Worm (Caenorhabditis elegans) whole organism, midembryonic: ENCODE measurements around the gene nep-26.

Experiments
- T22C8.4 ChIP-seq: fragments of 200-800 bp; sonication (Bioruptor generic); IDR thresholded peaks from 2 replicates; pipeline ENCODE4 v1.3.6; 2022; ENCODE audit warnings: missing genetic modification characterization, missing compliant biosample characterization
- cog-1 ChIP-seq: sonication (generic microtip); optimal IDR thresholded peaks from 2 replicates; lab custom pipeline; 2016; ENCODE audit warnings: missing genetic modification characterization, missing compliant biosample characterization
- flt-1 ChIP-seq: fragments of 200-800 bp; sonication (Bioruptor generic); IDR thresholded peaks from 2 replicates; pipeline ENCODE4 v1.3.6; 2022; ENCODE audit warnings: missing genetic modification characterization, missing compliant biosample characterization
- klf-2 ChIP-seq: fragments of 200-800 bp; sonication (Bioruptor generic); conservative IDR thresholded peaks from 2 replicates; pipeline ENCODE4 v1.3.6; 2022; ENCODE audit warnings: missing genetic modification reagents, missing genetic modification characterization, missing compliant biosample characterization
- med-1 ChIP-seq: sonication (generic microtip); optimal IDR thresholded peaks from 2 replicates; lab custom pipeline; 2017; ENCODE audit warnings: missing genetic modification characterization, mild to moderate bottlenecking, missing compliant biosample characterization, antibody characterized with exemption, missing genetic modification reagents; ENCODE audit not compliant: insufficient read depth
- ref-1 ChIP-seq: fragments of 200-800 bp; sonication (Bioruptor generic); conservative IDR thresholded peaks from 2 replicates; pipeline ENCODE4 v1.3.6; 2022; ENCODE audit warnings: missing genetic modification reagents, missing genetic modification characterization, missing compliant biosample characterization
- tab-1 ChIP-seq: fragments of 200-800 bp; sonication (Bioruptor generic); IDR thresholded peaks from 2 replicates; pipeline ENCODE4 v1.3.6; 2022; ENCODE audit warnings: missing genetic modification characterization, missing compliant biosample characterization
- ztf-23 ChIP-seq: fragments of 200-800 bp; sonication (Bioruptor generic); IDR thresholded peaks from 2 replicates; pipeline ENCODE4 v1.3.6; 2022; ENCODE audit warnings: missing genetic modification reagents, missing genetic modification characterization, missing compliant biosample characterization
- ztf-29 ChIP-seq: fragments of 200-800 bp; sonication (Bioruptor generic); IDR thresholded peaks from 2 replicates; pipeline ENCODE4 v1.3.6; 2022; ENCODE audit warnings: missing genetic modification reagents, missing genetic modification characterization, missing compliant biosample characterization

Gene nep-26

DNA sequence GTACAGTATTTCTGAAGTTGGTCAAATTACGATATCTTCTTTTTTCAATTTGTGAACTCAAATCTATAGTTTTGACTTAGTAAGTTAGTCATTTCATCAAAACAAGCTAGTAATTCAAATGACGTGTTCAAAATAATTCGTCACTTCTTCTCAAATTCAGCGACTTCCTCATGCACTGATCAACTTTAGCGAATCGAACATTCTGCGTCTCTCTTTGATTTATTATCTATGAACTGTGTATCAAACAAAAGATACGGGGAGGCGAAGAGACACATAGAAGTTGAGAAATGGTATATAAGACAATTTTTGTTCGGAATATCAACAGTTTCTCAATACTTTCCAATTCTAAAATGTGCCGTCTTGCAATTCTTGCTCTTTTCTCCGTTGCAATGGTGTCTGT lies 12.0 kb upstream of the nep-26 start, which contains the start of gene srlf-34:
Gene srlf-34, plus strand, starts transcription at position 321 of the 400 bp plus-strand sequence.
- TF ChIP-seq tab-1 (GFP tag; lab: Robert Waterston, UW), result no peak
- no peak for TF ChIP-seq ztf-23
- no peak for TF ChIP-seq flt-1 (GFP tag; lab: Robert Waterston, UW)
- no peak for TF ChIP-seq ztf-29 (GFP tag; lab: Robert Waterston, UW)
- TF ChIP-seq T22C8.4 (GFP tag; lab: Robert Waterston, UW), result no peak
- no peak for TF ChIP-seq klf-2 (GFP tag; lab: Robert Waterston, UW)
- TF ChIP-seq med-1, result no peak
- TF ChIP-seq ref-1, result no peak
- no peak for TF ChIP-seq cog-1

DNA sequence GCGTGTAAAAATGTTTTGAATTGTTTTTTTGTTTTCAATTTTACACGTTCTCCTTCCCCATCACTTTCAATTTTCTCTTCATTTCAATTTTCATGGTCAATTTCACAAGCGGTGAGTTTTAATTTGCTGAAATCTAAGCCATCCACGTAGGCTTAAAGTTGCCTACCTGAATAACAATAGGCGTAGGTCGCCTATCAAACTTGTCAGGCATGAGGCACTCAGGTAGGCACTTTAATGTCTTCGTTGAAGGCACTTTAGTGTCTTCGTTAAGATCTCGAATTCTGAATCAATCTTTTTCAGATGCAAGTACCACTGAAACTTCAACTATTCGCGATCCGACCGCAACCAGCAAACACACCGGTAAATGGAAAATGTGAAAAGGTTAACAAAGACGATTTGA lies 9.4 kb upstream of the nep-26 start, which contains the start of gene ZK970.8:
Gene ZK970.8, plus strand, starts transcription at position 301 of the 400 bp plus-strand sequence.
- TF ChIP-seq T22C8.4 (GFP tag; lab: Robert Waterston, UW) (no peak), ztf-23 (no peak), tab-1 (GFP tag; lab: Robert Waterston, UW) (no peak), ref-1 (no peak), klf-2 (GFP tag; lab: Robert Waterston, UW) (no peak), flt-1 (GFP tag; lab: Robert Waterston, UW) (no peak), ztf-29 (GFP tag; lab: Robert Waterston, UW) (no peak), med-1 (no peak), cog-1 (no peak)

ce11 chrII:10308726-10309125 lies 8.8 kb upstream of the nep-26 start, which contains the start of gene gcy-4:
Gene gcy-4, minus strand, starts transcription at chrII:10308826.
- TF ChIP-seq med-1 (no peak), tab-1 (GFP tag; lab: Robert Waterston, UW) (no peak), T22C8.4 (GFP tag; lab: Robert Waterston, UW) (no peak), klf-2 (GFP tag; lab: Robert Waterston, UW) (no peak), ref-1 (no peak), ztf-29 (GFP tag; lab: Robert Waterston, UW) (no peak), cog-1 (no peak), ztf-23 (no peak), flt-1 (GFP tag; lab: Robert Waterston, UW) (no peak)

ce11 chrII:10304736-10305135 lies 4.8 kb upstream of the nep-26 start:
- TF ChIP-seq tab-1 (GFP tag; lab: Robert Waterston, UW), result peak; percentile 78; the same call in 1 of the 2 replicates
- 0 out of 2 replicates have a peak, but pooled peaks have one; percentile 34 for TF ChIP-seq ztf-23

DNA sequence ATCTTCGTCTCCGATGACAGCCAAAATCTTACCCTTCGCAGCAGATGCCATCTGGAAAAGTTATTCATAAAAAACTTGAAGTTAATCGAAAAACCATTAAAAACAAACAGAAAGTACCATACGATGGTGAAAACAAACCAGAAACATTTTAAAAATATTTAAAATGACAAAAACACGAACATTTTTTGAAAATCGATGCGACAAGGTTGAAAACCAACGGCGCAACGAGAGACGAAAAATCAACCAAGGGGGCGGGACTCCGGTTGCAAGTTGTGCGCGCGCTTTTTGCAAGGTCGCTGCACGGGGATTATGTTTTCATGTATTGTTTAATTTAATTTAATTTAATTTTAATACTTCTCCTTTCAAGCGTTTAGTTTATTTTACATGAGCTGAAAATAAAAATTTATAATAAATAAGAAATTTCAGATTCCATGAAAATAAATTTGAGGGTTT lies 3.8 kb upstream of the nep-26 start, which contains the start of gene vha-9:
Gene vha-9, minus strand, starts transcription at position 51 of the 453 bp plus-strand sequence.
- no peak for TF ChIP-seq klf-2 (GFP tag; lab: Robert Waterston, UW)
- no peak for TF ChIP-seq ref-1
- peak; percentile 7 for TF ChIP-seq cog-1
- TF ChIP-seq med-1, result peak; percentile 62
- TF ChIP-seq T22C8.4 (GFP tag; lab: Robert Waterston, UW), result no peak
- no peak for TF ChIP-seq ztf-29 (GFP tag; lab: Robert Waterston, UW)
- no peak for TF ChIP-seq ztf-23
- no peak for TF ChIP-seq tab-1 (GFP tag; lab: Robert Waterston, UW)
- TF ChIP-seq flt-1 (GFP tag; lab: Robert Waterston, UW), result no peak

- TF ChIP-seq T22C8.4 (GFP tag; lab: Robert Waterston, UW), result no peak
Observed at ce11 chrII:10302646-10303045, 2.7 kb upstream of the nep-26 start, which contains the start of gene clpp-1. Gene clpp-1, minus strand, starts transcription at chrII:10302842.

DNA sequence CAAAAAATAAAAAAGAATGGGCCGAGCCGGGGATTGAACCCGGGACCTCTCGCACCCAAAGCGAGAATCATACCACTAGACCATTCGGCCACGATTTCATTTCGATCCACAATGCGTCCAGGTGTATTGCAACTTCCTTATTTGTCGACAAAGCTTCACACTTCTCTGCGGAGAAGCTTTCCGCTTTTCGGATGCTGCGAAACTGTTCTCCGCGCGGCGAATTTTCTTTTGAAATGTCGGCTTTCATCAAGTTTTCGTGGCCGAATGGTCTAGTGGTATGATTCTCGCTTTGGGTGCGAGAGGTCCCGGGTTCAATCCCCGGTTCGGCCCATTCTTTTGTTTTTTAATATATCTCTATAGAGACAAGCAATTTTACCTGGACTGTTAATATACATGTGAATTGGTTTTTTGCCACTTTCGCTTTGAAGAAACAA lies 2.2 kb upstream of the nep-26 start:
- TF ChIP-seq ztf-29 (GFP tag; lab: Robert Waterston, UW), result 0 out of 2 replicates have a peak, but pooled peaks have one; percentile 33
- TF ChIP-seq ztf-23, result peak; percentile 63; the same call in 1 of the 2 replicates
- 0 out of 2 replicates have a peak, but pooled peaks have one; percentile 35 for TF ChIP-seq tab-1 (GFP tag; lab: Robert Waterston, UW)
- TF ChIP-seq klf-2 (GFP tag; lab: Robert Waterston, UW), result 0 out of 2 replicates have a peak, but pooled peaks have one; percentile 65

ce11 chrII:10300954-10301353 lies 1.0 kb upstream of the nep-26 start, which contains the start of gene mdt-22:
Gene mdt-22, plus strand, starts transcription at chrII:10301216.
- no peak for TF ChIP-seq ref-1
- TF ChIP-seq ztf-23, result peak; percentile 58; the same call in 1 of the 2 replicates
- 0 out of 2 replicates have a peak, but pooled peaks have one; percentile 67 for TF ChIP-seq klf-2 (GFP tag; lab: Robert Waterston, UW)
- TF ChIP-seq T22C8.4 (GFP tag; lab: Robert Waterston, UW), result no peak
- no peak for TF ChIP-seq ztf-29 (GFP tag; lab: Robert Waterston, UW)
- no peak for TF ChIP-seq tab-1 (GFP tag; lab: Robert Waterston, UW)
- TF ChIP-seq flt-1 (GFP tag; lab: Robert Waterston, UW), result peak; percentile 80; the same call in 1 of the 2 replicates
- TF ChIP-seq cog-1, result peak; percentile 46

ce11 chrII:10294262-10294661 lies 5.7 kb downstream of the nep-26 start:
- TF ChIP-seq klf-2 (GFP tag; lab: Robert Waterston, UW) (no peak), med-1 (no peak), ztf-29 (GFP tag; lab: Robert Waterston, UW) (no peak), cog-1 (no peak), ztf-23 (no peak), tab-1 (GFP tag; lab: Robert Waterston, UW) (no peak), flt-1 (GFP tag; lab: Robert Waterston, UW) (no peak)

- TF ChIP-seq flt-1 (GFP tag; lab: Robert Waterston, UW) (no peak), cog-1 (no peak), ref-1 (no peak), med-1 (no peak), ztf-29 (GFP tag; lab: Robert Waterston, UW) (no peak), klf-2 (GFP tag; lab: Robert Waterston, UW) (no peak), ztf-23 (no peak), T22C8.4 (GFP tag; lab: Robert Waterston, UW) (no peak), tab-1 (GFP tag; lab: Robert Waterston, UW) (no peak)
Observed at ce11 chrII:10288926-10289325, 11.0 kb downstream of the nep-26 start.
